Fruit fly (Drosophila melanogaster) whole organism, wandering third instar larva: ENCODE results near the gene Ndc1.

ENCODE experiments used
- Abd-B ChIP-seq: fragments of >200 bp; optimal IDR thresholded peaks from 2 replicates; lab custom pipeline; 2017; ENCODE audit warnings: missing biosample characterization, missing genetic modification characterization
- CG32264 ChIP-seq: fragments of 200-800 bp; sonication (Bioruptor generic); optimal IDR thresholded peaks from 2 replicates; lab custom pipeline; 2016; ENCODE audit warnings: missing biosample characterization, missing genetic modification characterization
- CG9705 ChIP-seq: fragments of 200-800 bp; sonication (Bioruptor generic); optimal IDR thresholded peaks from 2 replicates; lab custom pipeline; 2018; ENCODE audit warnings: missing biosample characterization, mild to moderate bottlenecking, missing genetic modification characterization
- CrebA ChIP-seq: fragments of 200-800 bp; sonication (Bioruptor generic); optimal IDR thresholded peaks from 2 replicates; lab custom pipeline; 2016; ENCODE audit warnings: missing biosample characterization, mild to moderate bottlenecking, missing genetic modification characterization, borderline replicate concordance
- Dfd ChIP-seq: fragments of >200 bp; optimal IDR thresholded peaks from 2 replicates; lab custom pipeline; 2017; ENCODE audit warnings: missing biosample characterization, missing genetic modification characterization
- Dif ChIP-seq: fragments of 200-275, 200-300 bp; sonication (Bioruptor generic); optimal IDR thresholded peaks from 2 replicates; lab custom pipeline; 2018; ENCODE audit warnings: missing biosample characterization, missing genetic modification characterization; ENCODE audit not compliant: partially characterized antibody
- GATAd ChIP-seq: sonication (Bioruptor generic); optimal IDR thresholded peaks from 2 replicates; lab custom pipeline; 2016; ENCODE audit warnings: missing biosample characterization, missing genetic modification characterization
- HLH106 ChIP-seq: fragments of 200-800 bp; optimal IDR thresholded peaks from 3 replicates; lab custom pipeline; 2019; ENCODE audit warnings: missing biosample characterization, mild to moderate bottlenecking, missing genetic modification characterization, moderate library complexity
- Hnf4 ChIP-seq: fragments of 200-800 bp; sonication (Bioruptor generic); optimal IDR thresholded peaks from 2 replicates; lab custom pipeline; 2016; ENCODE audit warnings: missing biosample characterization, mild to moderate bottlenecking, missing genetic modification characterization
- Hr78 ChIP-seq: fragments of >200 bp; optimal IDR thresholded peaks from 2 replicates; lab custom pipeline; 2017; ENCODE audit warnings: missing biosample characterization, missing genetic modification characterization
- Hr83 ChIP-seq: fragments of 200-300 bp; sonication (Bioruptor generic); optimal IDR thresholded peaks from 2 replicates; lab custom pipeline; 2016; ENCODE audit warnings: missing biosample characterization, mild to moderate bottlenecking, missing genetic modification characterization, moderate library complexity; ENCODE audit not compliant: poor library complexity, severe bottlenecking
- Jra ChIP-seq: sonication (Bioruptor generic); optimal IDR thresholded peaks from 2 replicates; lab custom pipeline; 2016; ENCODE audit warnings: missing biosample characterization, missing genetic modification characterization
- Mio ChIP-seq: sonication (Bioruptor generic); optimal IDR thresholded peaks from 2 replicates; lab custom pipeline; 2016; ENCODE audit warnings: missing biosample characterization, missing genetic modification characterization
- Myc ChIP-seq: fragments of >200 bp; optimal IDR thresholded peaks from 2 replicates; lab custom pipeline; 2017
- N ChIP-seq: fragments of >200 bp; optimal IDR thresholded peaks from 2 replicates; lab custom pipeline; 2018; ENCODE audit warnings: missing biosample characterization, missing external identifiers, missing genetic modification characterization
- OdsH ChIP-seq: fragments of 200-800 bp; sonication (Bioruptor generic); optimal IDR thresholded peaks from 2 replicates; lab custom pipeline; 2016; ENCODE audit warnings: missing biosample characterization, mild to moderate bottlenecking, missing genetic modification characterization
- Rel ChIP-seq, 2 experiments: fragments of 200-800 bp; sonication (Bioruptor generic) in 1 of 2; optimal IDR thresholded peaks; 2 replicates in 1 of 2; 3 replicates in 1 of 2; lab custom pipeline; 2016 to 2019; ENCODE audit warnings: mild to moderate bottlenecking in 2 of 2, missing biosample characterization in 2 of 2, missing genetic modification characterization in 2 of 2, moderate library complexity in 1 of 2
- Sp1 ChIP-seq: fragments of 200-800 bp; sonication (Bioruptor generic); optimal IDR thresholded peaks from 3 replicates; lab custom pipeline; 2019; ENCODE audit warnings: missing biosample characterization, mild to moderate bottlenecking, missing genetic modification characterization, moderate library complexity
- Vsx2 ChIP-seq: fragments of 200-300, 225-300 bp; sonication (Bioruptor generic); optimal IDR thresholded peaks from 2 replicates; lab custom pipeline; 2018; ENCODE audit warnings: missing biosample characterization, missing genetic modification characterization; ENCODE audit not compliant: partially characterized antibody
- br ChIP-seq: fragments of 200-800 bp; sonication (Bioruptor generic); optimal IDR thresholded peaks from 2 replicates; lab custom pipeline; 2016; ENCODE audit warnings: missing biosample characterization, missing genetic modification characterization
- brk ChIP-seq: fragments of 200-800 bp; sonication (Bioruptor generic); optimal IDR thresholded peaks from 2 replicates; lab custom pipeline; 2016; ENCODE audit warnings: missing biosample characterization, mild to moderate bottlenecking, missing genetic modification characterization
- dl ChIP-seq, 2 experiments: fragments of 175-275, 200-275 bp in 1 of 2; fragments of 200-275 bp in 1 of 2; sonication (Bioruptor generic); optimal IDR thresholded peaks; lab custom pipeline; 2018; ENCODE audit warnings: mild to moderate bottlenecking in 2 of 2, missing biosample characterization in 2 of 2, missing genetic modification characterization in 2 of 2, moderate library complexity in 2 of 2; ENCODE audit not compliant: partially characterized antibody in 2 of 2, insufficient read depth in 1 of 2
- dmrt93B ChIP-seq: fragments of 200-800 bp; sonication (Bioruptor generic); optimal IDR thresholded peaks from 2 replicates; lab custom pipeline; 2018; ENCODE audit warnings: missing biosample characterization, mild to moderate bottlenecking, missing genetic modification characterization
- dsf ChIP-seq: sonication (Bioruptor generic); optimal IDR thresholded peaks from 2 replicates; lab custom pipeline; 2016; ENCODE audit warnings: missing biosample characterization, missing genetic modification characterization, borderline replicate concordance
- ey ChIP-seq: fragments of 200-800 bp; sonication (Bioruptor generic); optimal IDR thresholded peaks from 2 replicates; lab custom pipeline; 2016; ENCODE audit warnings: missing biosample characterization, missing genetic modification characterization
- foxo ChIP-seq, 2 experiments: fragments of 200-800 bp; sonication (Bioruptor generic); optimal IDR thresholded peaks; 2 replicates in 1 of 2; 3 replicates in 1 of 2; lab custom pipeline; 2016 to 2017; ENCODE audit warnings: missing biosample characterization in 2 of 2, missing genetic modification characterization in 2 of 2
- fru ChIP-seq: fragments of 200-800 bp; sonication (Bioruptor generic); optimal IDR thresholded peaks from 3 replicates; lab custom pipeline; 2016; ENCODE audit warnings: missing biosample characterization, mild to moderate bottlenecking, missing genetic modification characterization
- h ChIP-seq: fragments of 200-800 bp; sonication (Bioruptor generic); optimal IDR thresholded peaks from 3 replicates; lab custom pipeline; 2016; ENCODE audit warnings: missing biosample characterization, mild to moderate bottlenecking, missing genetic modification characterization
- jim ChIP-seq: fragments of 175-275, 200-325 bp; sonication (Bioruptor generic); optimal IDR thresholded peaks from 2 replicates; lab custom pipeline; 2016; ENCODE audit warnings: missing biosample characterization, mild to moderate bottlenecking, missing genetic modification characterization
- lola ChIP-seq: fragments of >200 bp; optimal IDR thresholded peaks from 2 replicates; lab custom pipeline; 2017; ENCODE audit warnings: missing biosample characterization, missing genetic modification characterization
- pan ChIP-seq: fragments of >200 bp; optimal IDR thresholded peaks from 2 replicates; lab custom pipeline; 2017
- psq ChIP-seq: fragments of 200-800 bp; sonication (Bioruptor generic); optimal IDR thresholded peaks from 3 replicates; lab custom pipeline; 2017; ENCODE audit warnings: missing biosample characterization, mild to moderate bottlenecking, missing genetic modification characterization, moderate library complexity
- rgr ChIP-seq: fragments of 200-800 bp; sonication (Bioruptor generic); optimal IDR thresholded peaks from 3 replicates; lab custom pipeline; 2016; ENCODE audit warnings: missing biosample characterization, mild to moderate bottlenecking, missing genetic modification characterization
- sage ChIP-seq: fragments of 200-800 bp; sonication (Bioruptor generic); optimal IDR thresholded peaks from 2 replicates; lab custom pipeline; 2016; ENCODE audit warnings: missing biosample characterization, mild to moderate bottlenecking, missing genetic modification characterization
- sv ChIP-seq: fragments of 200-800 bp; sonication (Bioruptor generic); optimal IDR thresholded peaks from 3 replicates; lab custom pipeline; 2016; ENCODE audit warnings: missing biosample characterization, missing genetic modification characterization
- tai ChIP-seq: sonication (Bioruptor generic); optimal IDR thresholded peaks from 2 replicates; lab custom pipeline; 2016; ENCODE audit warnings: missing biosample characterization, missing genetic modification characterization
- usp ChIP-seq: fragments of >200 bp; optimal IDR thresholded peaks from 2 replicates; lab custom pipeline; 2017; ENCODE audit warnings: missing biosample characterization, missing genetic modification characterization
- woc ChIP-seq: sonication (Bioruptor generic); optimal IDR thresholded peaks from 2 replicates; lab custom pipeline; 2016; ENCODE audit warnings: missing biosample characterization, mild to moderate bottlenecking, missing genetic modification characterization

The Ndc1 gene

DNA sequence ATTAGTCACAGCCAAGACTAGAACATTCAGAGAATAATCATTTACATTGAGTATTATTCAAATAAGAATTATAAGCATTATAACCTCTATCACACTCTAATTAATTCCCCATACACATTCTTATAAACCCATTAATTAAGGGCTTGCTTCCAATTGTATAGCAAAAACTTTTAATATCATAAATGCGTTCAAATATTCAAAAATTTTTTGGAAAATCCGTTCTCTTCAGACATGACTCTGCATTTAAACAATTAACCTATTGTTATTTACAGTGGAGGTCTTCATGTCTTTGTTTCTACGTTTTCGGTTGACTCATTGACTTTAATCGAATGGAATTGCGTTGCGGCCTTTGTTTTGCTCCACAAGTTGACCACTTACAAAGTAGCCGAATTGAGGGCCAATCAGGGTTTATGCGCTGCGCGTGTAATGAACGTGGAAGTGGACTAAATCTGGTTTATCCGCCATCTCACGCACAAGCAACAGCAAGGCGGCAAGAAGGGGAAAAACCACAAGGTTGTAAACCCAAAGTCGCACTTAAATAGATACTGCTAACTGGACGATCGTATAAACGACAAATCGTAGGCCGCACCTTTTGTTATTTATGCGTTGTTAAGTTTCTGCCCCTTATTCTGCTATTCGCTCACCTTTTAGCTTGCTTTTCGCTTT is 3.2 kb upstream of the Ndc1 start (continued):
- TF ChIP-seq Vsx2 (GFP tag; lab: Kevin White, UChicago) (no peak), lola (GFP tag; lab: Kevin White, UChicago) (no peak), Hr78 (GFP tag; lab: Kevin White, UChicago) (no peak), br (GFP tag; lab: Kevin White, UChicago) (peak; percentile 66), Hnf4 (peak; percentile 12)
- TF ChIP-seq, all 38 proteins: peak for 14

DNA sequence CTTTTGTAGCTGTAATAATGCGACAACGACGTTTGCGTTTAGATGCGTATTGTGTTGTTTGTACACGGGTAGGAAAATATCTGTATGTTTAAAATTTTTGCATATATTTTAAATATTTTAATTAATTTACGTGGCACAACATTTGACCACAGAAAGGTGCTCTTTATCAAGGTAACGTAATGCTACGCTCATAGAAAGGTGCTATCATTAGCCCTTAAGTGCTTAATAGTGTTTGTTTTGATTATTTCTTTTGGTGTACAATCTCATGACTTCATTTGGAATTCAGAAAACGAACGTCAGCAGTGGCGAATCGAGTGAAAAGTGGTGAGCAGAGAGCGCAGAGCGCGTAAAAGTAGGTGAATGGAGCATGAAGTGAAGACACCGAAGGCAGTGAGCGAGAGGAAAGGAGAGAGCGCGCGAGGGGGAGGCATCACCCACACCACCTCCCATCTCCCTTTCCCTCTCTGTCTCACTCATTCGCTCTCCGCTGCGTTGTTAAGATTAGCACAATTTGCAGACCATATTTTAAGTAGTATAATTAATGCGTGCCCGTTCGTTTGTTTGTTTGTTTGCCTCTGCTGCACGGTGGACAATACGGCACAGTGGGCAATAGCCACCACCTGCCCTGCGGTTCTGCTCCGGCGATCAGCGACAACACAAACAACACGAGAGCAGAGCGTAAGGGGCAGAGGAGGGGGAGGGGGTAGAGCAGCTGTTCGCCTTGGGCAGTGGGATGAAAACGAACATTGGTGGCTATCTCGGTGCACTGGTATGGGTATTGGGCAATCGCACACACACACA is 2.3 kb upstream of the Ndc1 start:
- no peak for TF ChIP-seq OdsH (GFP tag; lab: Kevin White, UChicago)
- no peak for TF ChIP-seq Hr83 (GFP tag; lab: Kevin White, UChicago)
- TF ChIP-seq tai (GFP tag; lab: Kevin White, UChicago), result no peak
- TF ChIP-seq Myc (lab: Kevin White, UChicago), result no peak
- no peak for TF ChIP-seq sv (GFP tag; lab: Kevin White, UChicago)
- TF ChIP-seq HLH106 (tag; lab: Kevin White, UChicago), result peak; percentile 50
- no peak for TF ChIP-seq Vsx2 (GFP tag; lab: Kevin White, UChicago)
- peak; percentile 75 for TF ChIP-seq Dif
- TF ChIP-seq Dfd (GFP tag; lab: Kevin White, UChicago), result no peak
- no peak for TF ChIP-seq brk (GFP tag; lab: Kevin White, UChicago)
- TF ChIP-seq rgr (GFP tag; lab: Kevin White, UChicago), result peak; percentile 54
- TF ChIP-seq sage (GFP tag; lab: Kevin White, UChicago), result no peak
- TF ChIP-seq Hnf4, result no peak
- TF ChIP-seq fru (GFP tag; lab: Kevin White, UChicago), result no peak
- peak; percentile 27 for TF ChIP-seq br (GFP tag; lab: Kevin White, UChicago)
- peak in 1 of 2 experiments; percentile 45 for TF ChIP-seq foxo (GFP tag; optimal IDR thresholded peaks at IDR 0.05; lab: Kevin White, UChicago)
- TF ChIP-seq Sp1 (GFP tag; lab: Kevin White, UChicago), result no peak
- no peak for TF ChIP-seq lola (GFP tag; lab: Kevin White, UChicago)
- TF ChIP-seq ey (GFP tag; lab: Kevin White, UChicago), result no peak
- no peak for TF ChIP-seq CrebA (GFP tag; lab: Kevin White, UChicago)
- no peak for TF ChIP-seq CG9705
- TF ChIP-seq psq (GFP tag; lab: Kevin White, UChicago), result peak; percentile 18
- TF ChIP-seq usp (GFP tag; lab: Kevin White, UChicago), result no peak
- TF ChIP-seq dmrt93B (GFP tag; lab: Kevin White, UChicago), result no peak
- no peak for TF ChIP-seq N (GFP tag; lab: Kevin White, UChicago)
- no peak for TF ChIP-seq woc
- no peak for TF ChIP-seq Rel (GFP tag; optimal IDR thresholded peaks at IDR 0.05; lab: Kevin White, UChicago)
- no peak for TF ChIP-seq Rel (tag; optimal IDR thresholded peaks at IDR 0.05; lab: Kevin White, UChicago)
- TF ChIP-seq GATAd (GFP tag; lab: Kevin White, UChicago), result no peak
- no peak for TF ChIP-seq pan (lab: Kevin White, UChicago)
- no peak for TF ChIP-seq dsf (GFP tag; lab: Kevin White, UChicago)
- TF ChIP-seq Mio, result no peak
- no peak for TF ChIP-seq Jra (GFP tag; lab: Kevin White, UChicago)
- peak; percentile 38 for TF ChIP-seq h (GFP tag; lab: Kevin White, UChicago)
- TF ChIP-seq jim (GFP tag; lab: Kevin White, UChicago), result no peak
- no peak for TF ChIP-seq Hr78 (GFP tag; lab: Kevin White, UChicago)
- no peak for TF ChIP-seq Abd-B
- TF ChIP-seq CG32264 (GFP tag; lab: Kevin White, UChicago), result no peak
- peak in 1 of 2 experiments; percentile 67 for TF ChIP-seq dl (GFP tag; optimal IDR thresholded peaks at IDR 0.05; lab: Kevin White, UChicago; ENCODE audit: insufficient read depth in 1 of 2, partially characterized antibody in 2 of 2)
